Worm (Caenorhabditis elegans) whole organism, L4 larva: Measurements from ENCODE around the gene inx-6.

Experiments used
- F10B5.3 ChIP-seq: sonication (generic microtip); optimal IDR thresholded peaks from 2 replicates; lab custom pipeline; 2016; ENCODE audit warnings: mild to moderate bottlenecking, missing genetic modification characterization, missing compliant biosample characterization
- F26F4.8 ChIP-seq: fragments of 200-800 bp; sonication (Bioruptor generic); conservative IDR thresholded peaks from 2 replicates; pipeline ENCODE4 v1.3.6; 2022; ENCODE audit warnings: missing genetic modification characterization, missing compliant biosample characterization
- F49E8.2 ChIP-seq: sonication (generic microtip); optimal IDR thresholded peaks from 2 replicates; lab custom pipeline; 2016; ENCODE audit warnings: missing compliant biosample characterization, mild to moderate bottlenecking, missing genetic modification characterization, borderline replicate concordance
- R02D3.7 ChIP-seq: fragments of 150-350 bp; sonication (generic microtip); optimal IDR thresholded peaks from 3 replicates; lab custom pipeline; 2014; ENCODE audit warnings: missing biosample characterization, missing genetic modification characterization
- T20F7.1 ChIP-seq: fragments of 200-800 bp; sonication (Bioruptor generic); optimal IDR thresholded peaks from 2 replicates; lab custom pipeline; 2018; ENCODE audit warnings: mild to moderate bottlenecking, missing genetic modification characterization, missing compliant biosample characterization
- Y48G9A.11 ChIP-seq: fragments of 200-800 bp; sonication (Bioruptor generic); IDR thresholded peaks from 2 replicates; pipeline ENCODE4 v1.3.6; 2022; ENCODE audit warnings: missing genetic modification reagents, missing genetic modification characterization, missing compliant biosample characterization
- ZK546.5 ChIP-seq, 2 experiments: sonication (generic microtip); optimal IDR thresholded peaks; 2 replicates each; lab custom pipeline; 2017; ENCODE audit warnings: missing biosample characterization in 2 of 2, missing genetic modification characterization in 2 of 2
- aha-1 ChIP-seq: fragments of 150-350 bp; peaks from one replicate; lab custom pipeline; 2014; ENCODE audit warnings: missing biosample characterization, missing genetic modification characterization
- ama-1 ChIP-seq: fragments of 150-350 bp; optimal IDR thresholded peaks from 2 replicates; lab custom pipeline; 2014; ENCODE audit warnings: inconsistent platforms, mixed read lengths
- attf-4 ChIP-seq: sonication (generic microtip); optimal IDR thresholded peaks from 3 replicates; lab custom pipeline; 2017; ENCODE audit warnings: missing biosample characterization, missing genetic modification characterization
- ceh-44 ChIP-seq: fragments of 200-800 bp; sonication (Bioruptor generic); IDR thresholded peaks from 2 replicates; pipeline ENCODE4 v1.3.6; 2022; ENCODE audit warnings: missing genetic modification reagents, missing genetic modification characterization, missing compliant biosample characterization
- ceh-82 ChIP-seq: sonication (generic microtip); optimal IDR thresholded peaks from 2 replicates; lab custom pipeline; 2017; ENCODE audit warnings: missing biosample characterization, missing genetic modification characterization
- ces-1 ChIP-seq: fragments of 150-350 bp; sonication (generic microtip); optimal IDR thresholded peaks from 4 replicates; lab custom pipeline; 2014; ENCODE audit warnings: missing biosample characterization, missing genetic modification reagents, missing genetic modification characterization
- cey-2 ChIP-seq: sonication (generic microtip); optimal IDR thresholded peaks from 3 replicates; lab custom pipeline; 2017; ENCODE audit warnings: missing genetic modification characterization, mild to moderate bottlenecking, missing compliant biosample characterization, antibody characterized with exemption, borderline replicate concordance; ENCODE audit not compliant: insufficient read depth
- ctbp-1 ChIP-seq: fragments of 200-800 bp; sonication (Bioruptor generic); IDR thresholded peaks from 2 replicates; pipeline ENCODE4 v1.3.6; 2022; ENCODE audit warnings: missing genetic modification reagents, missing genetic modification characterization, missing compliant biosample characterization
- daf-16 ChIP-seq, 3 experiments: sonication (generic microtip); optimal IDR thresholded peaks; 2 replicates each; lab custom pipeline; 2016 to 2017; ENCODE audit warnings: missing genetic modification characterization in 3 of 3, missing genetic modification reagents in 3 of 3, mild to moderate bottlenecking in 2 of 3, missing compliant biosample characterization in 2 of 3, missing biosample characterization in 1 of 3, moderate library complexity in 1 of 3
- daf-19 ChIP-seq: fragments of 200-800 bp; sonication (Bioruptor generic); conservative IDR thresholded peaks from 2 replicates; pipeline ENCODE4 v1.3.6; 2022; ENCODE audit warnings: missing genetic modification characterization, missing compliant biosample characterization
- daf-8 ChIP-seq: fragments of 200-800 bp; sonication (Bioruptor generic); IDR thresholded peaks from 2 replicates; pipeline ENCODE4 v1.3.6; 2022; ENCODE audit warnings: missing genetic modification characterization, missing compliant biosample characterization
- dmd-9 ChIP-seq: fragments of 200-800 bp; sonication (Bioruptor generic); IDR thresholded peaks from 2 replicates; pipeline ENCODE4 v1.3.6; 2022; ENCODE audit warnings: missing genetic modification reagents, missing genetic modification characterization, missing compliant biosample characterization
- duxl-1 ChIP-seq: sonication (generic microtip); optimal IDR thresholded peaks from 2 replicates; lab custom pipeline; 2016; ENCODE audit warnings: mild to moderate bottlenecking, missing genetic modification characterization, moderate library complexity, missing compliant biosample characterization; ENCODE audit not compliant: poor library complexity
- dve-1 ChIP-seq: sonication (generic microtip); optimal IDR thresholded peaks from 2 replicates; lab custom pipeline; 2017; ENCODE audit warnings: antibody characterized with exemption, mild to moderate bottlenecking, missing genetic modification characterization, missing compliant biosample characterization; ENCODE audit not compliant: insufficient read depth
- egl-43 ChIP-seq: fragments of 200-800 bp; sonication (Bioruptor generic); IDR thresholded peaks from 2 replicates; pipeline ENCODE4 v1.3.6; 2022; ENCODE audit warnings: missing genetic modification reagents, missing genetic modification characterization, missing compliant biosample characterization
- fkh-10 ChIP-seq: fragments of 150-350 bp; optimal IDR thresholded peaks from 2 replicates; lab custom pipeline; 2014; ENCODE audit warnings: missing biosample characterization, missing genetic modification reagents, missing genetic modification characterization
- hif-1 ChIP-seq, 2 experiments: sonication (generic microtip); optimal IDR thresholded peaks; 2 replicates each; lab custom pipeline; 2016 to 2017; ENCODE audit warnings: missing compliant biosample characterization in 2 of 2, missing genetic modification characterization in 2 of 2, missing genetic modification reagents in 2 of 2, missing genotype in 2 of 2, mild to moderate bottlenecking in 1 of 2
- hlh-11 ChIP-seq: fragments of 200-800 bp; sonication (Bioruptor generic); optimal IDR thresholded peaks from 2 replicates; lab custom pipeline; 2018; ENCODE audit warnings: mild to moderate bottlenecking, missing genetic modification characterization, missing compliant biosample characterization
- hmg-1.1 ChIP-seq: fragments of 200-800 bp; sonication (Bioruptor generic); IDR thresholded peaks from 2 replicates; pipeline ENCODE4 v1.3.6; 2022; ENCODE audit warnings: missing genetic modification reagents, missing genetic modification characterization, missing compliant biosample characterization
- jun-1 ChIP-seq: fragments of 150-350 bp; optimal IDR thresholded peaks from 2 replicates; lab custom pipeline; 2014; ENCODE audit warnings: missing biosample characterization, missing genetic modification reagents, missing genetic modification characterization
- lim-7 ChIP-seq: fragments of 200-800 bp; sonication (Bioruptor generic); IDR thresholded peaks from 2 replicates; pipeline ENCODE4 v1.3.6; 2022; ENCODE audit warnings: missing genetic modification characterization, missing compliant biosample characterization
- lin-1 ChIP-seq: fragments of 200-800 bp; sonication (Bioruptor generic); IDR thresholded peaks from 2 replicates; pipeline ENCODE4 v1.3.6; 2022; ENCODE audit warnings: missing genetic modification reagents, missing genetic modification characterization, missing compliant biosample characterization
- lin-29 ChIP-seq: fragments of 200-800 bp; sonication (Bioruptor generic); IDR thresholded peaks from 2 replicates; pipeline ENCODE4 v1.3.6; 2022; ENCODE audit warnings: missing genetic modification reagents, missing genetic modification characterization, missing compliant biosample characterization
- lin-38 ChIP-seq: fragments of 200-800 bp; sonication (Bioruptor generic); IDR thresholded peaks from 2 replicates; pipeline ENCODE4 v1.3.6; 2022; ENCODE audit warnings: missing genetic modification reagents, missing genetic modification characterization, missing compliant biosample characterization
- lin-39 ChIP-seq: fragments of 150-350 bp; optimal IDR thresholded peaks from 2 replicates; lab custom pipeline; 2014; ENCODE audit warnings: missing biosample characterization, missing genetic modification reagents, missing genetic modification characterization
- lir-3 ChIP-seq: sonication (generic microtip); optimal IDR thresholded peaks from 2 replicates; lab custom pipeline; 2016; ENCODE audit warnings: mild to moderate bottlenecking, missing genetic modification characterization, missing compliant biosample characterization
- lsy-2 ChIP-seq, 2 experiments: fragments of 150-350 bp in 1 of 2; sonication (generic microtip) in 1 of 2; optimal IDR thresholded peaks; 2 replicates each; lab custom pipeline; 2014 to 2017; ENCODE audit warnings: missing biosample characterization in 2 of 2, missing genetic modification characterization in 2 of 2
- mdl-1 ChIP-seq, 2 experiments: fragments of 150-350 bp in 1 of 2; sonication (generic microtip) in 1 of 2; optimal IDR thresholded peaks; 2 replicates each; lab custom pipeline; 2014 to 2017; ENCODE audit warnings: missing biosample characterization in 2 of 2, missing genetic modification characterization in 2 of 2
- mes-2 ChIP-seq: sonication (generic microtip); optimal IDR thresholded peaks from 2 replicates; lab custom pipeline; 2016; ENCODE audit warnings: missing genotype, mild to moderate bottlenecking, missing genetic modification characterization, missing compliant biosample characterization; ENCODE audit not compliant: poor library complexity, severe bottlenecking
- nhr-42 ChIP-seq: fragments of 200-800 bp; sonication (Bioruptor generic); IDR thresholded peaks from 2 replicates; pipeline ENCODE4 v1.3.6; 2022; ENCODE audit warnings: missing genetic modification characterization, missing compliant biosample characterization
- nhr-48 ChIP-seq: sonication (generic microtip); optimal IDR thresholded peaks from 2 replicates; lab custom pipeline; 2016; ENCODE audit warnings: mild to moderate bottlenecking, missing genetic modification characterization, missing compliant biosample characterization
- pha-4 ChIP-seq, 2 experiments: fragments of 150-350 bp in 1 of 2; fragments of 200-800 bp in 1 of 2; sonication (Bioruptor generic) in 1 of 2; IDR thresholded peaks in 1 of 2; optimal IDR thresholded peaks in 1 of 2; 2 replicates each; pipeline versions ENCODE4 v1.3.6 to Lab custom; 2014 to 2022; ENCODE audit warnings: missing genetic modification characterization in 2 of 2, missing genetic modification reagents in 2 of 2, missing biosample characterization in 1 of 2, missing compliant biosample characterization in 1 of 2
- saeg-2 ChIP-seq: fragments of 200-800 bp; sonication (Bioruptor generic); IDR thresholded peaks from 2 replicates; pipeline ENCODE4 v1.3.6; 2022; ENCODE audit warnings: missing genetic modification reagents, missing genetic modification characterization, missing compliant biosample characterization
- set-16 ChIP-seq: fragments of 200-800 bp; sonication (Bioruptor generic); IDR thresholded peaks from 2 replicates; pipeline ENCODE4 v1.3.6; 2022; ENCODE audit warnings: missing genetic modification reagents, missing genetic modification characterization, missing compliant biosample characterization
- snpc-1.2 ChIP-seq: fragments of 200-800 bp; sonication (Bioruptor generic); IDR thresholded peaks from 2 replicates; pipeline ENCODE4 v1.3.6; 2022; ENCODE audit warnings: missing genetic modification reagents, missing genetic modification characterization, missing compliant biosample characterization
- snpc-4 ChIP-seq: fragments of 150-350 bp; optimal IDR thresholded peaks from 2 replicates; lab custom pipeline; 2014; ENCODE audit warnings: missing biosample characterization, missing genetic modification characterization
- vab-7 ChIP-seq: fragments of 200-800 bp; sonication (Bioruptor generic); IDR thresholded peaks from 2 replicates; pipeline ENCODE4 v1.3.6; 2022; ENCODE audit warnings: missing genetic modification reagents, missing genetic modification characterization, missing compliant biosample characterization
- zip-2 ChIP-seq: fragments of 150-350 bp; optimal IDR thresholded peaks from 2 replicates; lab custom pipeline; 2014; ENCODE audit warnings: missing biosample characterization, missing genetic modification characterization
- ztf-11 ChIP-seq: fragments of 150-350 bp; optimal IDR thresholded peaks from 2 replicates; lab custom pipeline; 2014; ENCODE audit warnings: missing biosample characterization, missing genetic modification characterization
- ztf-7 ChIP-seq: fragments of 150-350 bp; optimal IDR thresholded peaks from 2 replicates; lab custom pipeline; 2014; ENCODE audit warnings: missing biosample characterization, missing genetic modification characterization

Gene inx-6

DNA sequence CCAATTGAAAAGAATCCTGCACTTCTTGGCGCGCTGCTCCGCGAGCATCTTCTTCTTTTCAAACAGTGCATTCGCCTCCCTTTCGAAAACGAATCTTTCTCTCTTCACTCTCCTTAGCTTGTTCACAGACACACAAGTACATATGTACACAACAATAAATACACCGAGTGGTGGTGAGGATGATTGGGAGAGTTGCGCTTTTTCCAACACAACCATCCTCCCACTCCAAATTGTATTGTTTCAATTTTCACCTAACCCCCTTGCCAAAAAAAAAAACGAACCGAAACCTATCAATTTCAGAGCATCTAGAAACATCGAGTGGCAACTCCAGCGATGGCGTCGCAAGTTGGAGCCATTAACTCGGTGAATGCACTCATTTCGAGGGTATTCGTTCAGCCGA lies at the start of gene inx-6:
Gene inx-6, plus strand, starts transcription at position 301 of the 400 bp plus-strand sequence.
- no peak for TF ChIP-seq F26F4.8 (GFP tag; lab: Robert Waterston, UW)
- no peak for TF ChIP-seq duxl-1 (tag; lab: Kevin White, UChicago)
- no peak for TF ChIP-seq ama-1 (lab: Kevin White, UChicago)
- TF ChIP-seq ceh-82 (tag; lab: Kevin White, UChicago): no peak
- TF ChIP-seq ztf-11 (tag; lab: Kevin White, UChicago): no peak
- TF ChIP-seq lin-1 (GFP tag; lab: Robert Waterston, UW): no peak
- TF ChIP-seq lin-38 (GFP tag; lab: Robert Waterston, UW): no peak
- no peak for TF ChIP-seq vab-7
- TF ChIP-seq lsy-2 (tag; optimal IDR thresholded peaks at IDR 0.05; lab: Kevin White, UChicago): no peak
- TF ChIP-seq cey-2 (tag; lab: Kevin White, UChicago): no peak
- TF ChIP-seq daf-8 (GFP tag; lab: Robert Waterston, UW): no peak
- no peak for TF ChIP-seq hmg-1.1 (GFP tag; lab: Robert Waterston, UW)
- TF ChIP-seq R02D3.7 (tag; lab: Kevin White, UChicago): no peak
- TF ChIP-seq lir-3 (tag; lab: Kevin White, UChicago): no peak
- TF ChIP-seq saeg-2 (GFP tag; lab: Robert Waterston, UW): no peak
- TF ChIP-seq daf-19 (GFP tag; lab: Robert Waterston, UW): no peak
- TF ChIP-seq jun-1 (tag; lab: Kevin White, UChicago): no peak
- no peak for TF ChIP-seq mdl-1 (tag; optimal IDR thresholded peaks at IDR 0.05; lab: Kevin White, UChicago)
- TF ChIP-seq nhr-42 (GFP tag; lab: Robert Waterston, UW): no peak

ce11 chrIV:12698880-12699279 lies 47.5 kb upstream of the inx-6 start:
- TF ChIP-seq ztf-7: no peak
- no peak for TF ChIP-seq nhr-42 (GFP tag; lab: Robert Waterston, UW)
- no peak for TF ChIP-seq lin-39
- no peak for TF ChIP-seq F49E8.2 (tag; lab: Kevin White, UChicago)
- TF ChIP-seq ces-1 (GFP tag; lab: Kevin White, UChicago): no peak
- no peak for TF ChIP-seq F10B5.3
- no peak for TF ChIP-seq vab-7
- TF ChIP-seq ceh-44 (GFP tag; lab: Robert Waterston, UW): no peak
- peak in 1 of 2 experiments; percentile 17 for TF ChIP-seq mdl-1 (tag; optimal IDR thresholded peaks at IDR 0.05; lab: Kevin White, UChicago)
- no peak for TF ChIP-seq duxl-1 (tag; lab: Kevin White, UChicago)
- TF ChIP-seq lim-7 (GFP tag; lab: Robert Waterston, UW): no peak
- TF ChIP-seq fkh-10: no peak
- no peak for TF ChIP-seq dmd-9 (GFP tag; lab: Robert Waterston, UW)
- TF ChIP-seq snpc-1.2 (GFP tag; lab: Robert Waterston, UW): no peak
- TF ChIP-seq mes-2 (tag; lab: Kevin White, UChicago): no peak
- TF ChIP-seq ZK546.5 (tag; optimal IDR thresholded peaks at IDR 0.05; lab: Kevin White, UChicago): no peak
- no peak for TF ChIP-seq T20F7.1 (GFP tag; lab: Kevin White, UChicago)
- no peak for TF ChIP-seq set-16 (GFP tag; lab: Robert Waterston, UW)
- peak; percentile 6 for TF ChIP-seq dve-1 (tag; lab: Kevin White, UChicago)
- no peak for TF ChIP-seq ctbp-1
- TF ChIP-seq daf-16 (GFP tag; optimal IDR thresholded peaks at IDR 0.05; lab: Kevin White, UChicago): no peak
- peak; percentile 50 for TF ChIP-seq daf-16 (tag; optimal IDR thresholded peaks at IDR 0.05; lab: Kevin White, UChicago)
- 0 out of 2 replicates have a peak, but pooled peaks have one; percentile 12 for TF ChIP-seq pha-4 (GFP tag; IDR thresholded peaks at IDR 0.05; lab: Robert Waterston, UW)
- TF ChIP-seq pha-4 (tag; optimal IDR thresholded peaks at IDR 0.05; lab: Kevin White, UChicago): no peak
- no peak for TF ChIP-seq F26F4.8 (GFP tag; lab: Robert Waterston, UW)
- TF ChIP-seq hif-1 (tag; optimal IDR thresholded peaks at IDR 0.05; lab: Kevin White, UChicago): no peak
- peak; percentile 60; the same call in 1 of the 2 replicates for TF ChIP-seq lin-1 (GFP tag; lab: Robert Waterston, UW)
- TF ChIP-seq snpc-4 (tag; lab: Kevin White, UChicago): no peak
- TF ChIP-seq attf-4: no peak
- TF ChIP-seq nhr-48: no peak
- peak; percentile 62 for TF ChIP-seq hlh-11 (tag; lab: Kevin White, UChicago)
- TF ChIP-seq lin-29: no peak
- TF ChIP-seq Y48G9A.11 (GFP tag; lab: Robert Waterston, UW): no peak
- TF ChIP-seq aha-1 (tag; lab: Kevin White, UChicago): no peak
- TF ChIP-seq egl-43 (GFP tag; lab: Robert Waterston, UW): no peak
- TF ChIP-seq zip-2 (tag; lab: Kevin White, UChicago): no peak
